Fruit fly (Drosophila melanogaster) whole organism, wandering third instar larva: ENCODE measurements around the gene Akt.

ENCODE experiments used
- Hr83 ChIP-seq: fragments of 200-300 bp; sonication (Bioruptor generic); optimal IDR thresholded peaks from 2 replicates; lab custom pipeline; 2016; ENCODE audit warnings: missing biosample characterization, mild to moderate bottlenecking, missing genetic modification characterization, moderate library complexity; ENCODE audit not compliant: poor library complexity, severe bottlenecking
- br ChIP-seq: fragments of 200-800 bp; sonication (Bioruptor generic); optimal IDR thresholded peaks from 2 replicates; lab custom pipeline; 2016; ENCODE audit warnings: missing biosample characterization, missing genetic modification characterization
- ey ChIP-seq: fragments of 200-800 bp; sonication (Bioruptor generic); optimal IDR thresholded peaks from 2 replicates; lab custom pipeline; 2016; ENCODE audit warnings: missing biosample characterization, missing genetic modification characterization
- usp ChIP-seq: fragments of >200 bp; optimal IDR thresholded peaks from 2 replicates; lab custom pipeline; 2017; ENCODE audit warnings: missing biosample characterization, missing genetic modification characterization

DNA sequence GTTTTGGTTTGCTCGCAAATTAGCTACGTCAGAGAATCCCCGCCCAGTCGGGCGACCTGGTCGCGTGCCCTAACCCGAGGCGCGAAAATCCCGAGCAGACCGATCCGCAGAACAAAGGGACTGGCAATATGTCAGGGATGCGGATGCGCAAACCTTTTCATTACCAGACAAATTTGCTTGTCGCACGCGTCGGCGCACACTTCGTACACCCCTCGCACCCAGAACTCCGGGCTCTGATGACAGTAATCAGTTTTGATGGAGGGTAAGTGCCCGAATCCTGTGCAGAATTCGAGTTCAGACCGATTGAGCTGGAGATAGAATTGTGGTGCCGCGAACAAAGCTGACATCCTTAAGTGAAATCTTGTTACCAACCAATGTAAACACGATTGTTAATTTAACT lies 53.3 kb downstream of the Akt start:
- TF ChIP-seq usp (GFP tag; lab: Kevin White, UChicago) (no peak), Hr83 (GFP tag; lab: Kevin White, UChicago) (no peak), br (GFP tag; lab: Kevin White, UChicago) (no peak), ey (GFP tag; lab: Kevin White, UChicago) (no peak)
